Worm (Caenorhabditis elegans) whole organism, L4 larva: ENCODE results near the gene ntp-1.
A peak's percentile ranks its signal among the peaks of the same experiment; 100 is the strongest.

ENCODE experiments used
- F26F4.8 ChIP-seq: fragments of 200-800 bp; sonication (Bioruptor generic); conservative IDR thresholded peaks from 2 replicates; pipeline ENCODE4 v1.3.6; 2022; ENCODE audit warnings: missing genetic modification characterization, missing compliant biosample characterization
- F37D6.2 ChIP-seq: sonication (generic microtip); optimal IDR thresholded peaks from 2 replicates; lab custom pipeline; 2016; ENCODE audit warnings: mild to moderate bottlenecking, missing genetic modification characterization, missing compliant biosample characterization
- F49E8.2 ChIP-seq: sonication (generic microtip); optimal IDR thresholded peaks from 2 replicates; lab custom pipeline; 2016; ENCODE audit warnings: missing compliant biosample characterization, mild to moderate bottlenecking, missing genetic modification characterization, borderline replicate concordance
- Y105C5A.15 ChIP-seq: fragments of 200-800 bp; sonication (Bioruptor generic); IDR thresholded peaks from 2 replicates; pipeline ENCODE4 v1.3.6; 2022; ENCODE audit warnings: missing genetic modification characterization, missing compliant biosample characterization
- Y48G9A.11 ChIP-seq: fragments of 200-800 bp; sonication (Bioruptor generic); IDR thresholded peaks from 2 replicates; pipeline ENCODE4 v1.3.6; 2022; ENCODE audit warnings: missing genetic modification reagents, missing genetic modification characterization, missing compliant biosample characterization
- Y75B8A.6 ChIP-seq: fragments of 200-800 bp; sonication (Bioruptor generic); IDR thresholded peaks from 2 replicates; pipeline ENCODE4 v1.3.6; 2022; ENCODE audit warnings: missing genetic modification reagents, missing genetic modification characterization, missing compliant biosample characterization
- ZK337.2 ChIP-seq: fragments of 200-800 bp; sonication (Bioruptor generic); IDR thresholded peaks from 2 replicates; pipeline ENCODE4 v1.3.6; 2022; ENCODE audit warnings: missing genetic modification reagents, missing genetic modification characterization, missing compliant biosample characterization
- attf-4 ChIP-seq: sonication (generic microtip); optimal IDR thresholded peaks from 3 replicates; lab custom pipeline; 2017; ENCODE audit warnings: missing biosample characterization, missing genetic modification characterization
- ceh-20 ChIP-seq: fragments of 200-800 bp; sonication (Bioruptor generic); IDR thresholded peaks from 2 replicates; pipeline ENCODE4 v1.3.6; 2022; ENCODE audit warnings: missing genetic modification reagents, missing genetic modification characterization, missing compliant biosample characterization
- ceh-28 ChIP-seq: fragments of 150-350 bp; optimal IDR thresholded peaks from 2 replicates; lab custom pipeline; 2014; ENCODE audit warnings: missing biosample characterization, missing genetic modification reagents, missing genetic modification characterization
- ceh-32 ChIP-seq: sonication (generic microtip); optimal IDR thresholded peaks from 2 replicates; lab custom pipeline; 2016; ENCODE audit warnings: mild to moderate bottlenecking, missing genetic modification characterization, missing compliant biosample characterization; ENCODE audit not compliant: poor library complexity
- ceh-62 ChIP-seq: sonication (generic microtip); optimal IDR thresholded peaks from 2 replicates; lab custom pipeline; 2017; ENCODE audit warnings: missing biosample characterization, missing genetic modification characterization
- ceh-82 ChIP-seq: sonication (generic microtip); optimal IDR thresholded peaks from 2 replicates; lab custom pipeline; 2017; ENCODE audit warnings: missing biosample characterization, missing genetic modification characterization
- cey-2 ChIP-seq: sonication (generic microtip); optimal IDR thresholded peaks from 3 replicates; lab custom pipeline; 2017; ENCODE audit warnings: missing genetic modification characterization, mild to moderate bottlenecking, missing compliant biosample characterization, antibody characterized with exemption, borderline replicate concordance; ENCODE audit not compliant: insufficient read depth
- daf-12 ChIP-seq: fragments of 150-350 bp; optimal IDR thresholded peaks from 2 replicates; lab custom pipeline; 2014; ENCODE audit warnings: missing biosample characterization, missing genetic modification reagents, missing genetic modification characterization
- daf-16 ChIP-seq, 3 experiments: sonication (generic microtip); optimal IDR thresholded peaks; 2 replicates each; lab custom pipeline; 2016 to 2017; ENCODE audit warnings: missing genetic modification characterization in 3 of 3, missing genetic modification reagents in 3 of 3, mild to moderate bottlenecking in 2 of 3, missing compliant biosample characterization in 2 of 3, missing biosample characterization in 1 of 3, moderate library complexity in 1 of 3
- daf-8 ChIP-seq: fragments of 200-800 bp; sonication (Bioruptor generic); IDR thresholded peaks from 2 replicates; pipeline ENCODE4 v1.3.6; 2022; ENCODE audit warnings: missing genetic modification characterization, missing compliant biosample characterization
- dmd-8 ChIP-seq: fragments of 200-800 bp; sonication (Bioruptor generic); IDR thresholded peaks from 2 replicates; pipeline ENCODE4 v1.3.6; 2022; ENCODE audit warnings: missing genetic modification characterization, missing compliant biosample characterization
- dmd-9 ChIP-seq: fragments of 200-800 bp; sonication (Bioruptor generic); IDR thresholded peaks from 2 replicates; pipeline ENCODE4 v1.3.6; 2022; ENCODE audit warnings: missing genetic modification reagents, missing genetic modification characterization, missing compliant biosample characterization
- dpl-1 ChIP-seq: fragments of 150-350 bp; optimal IDR thresholded peaks from 2 replicates; lab custom pipeline; 2014; ENCODE audit warnings: missing biosample characterization, missing genetic modification reagents, missing genetic modification characterization
- dve-1 ChIP-seq: sonication (generic microtip); optimal IDR thresholded peaks from 2 replicates; lab custom pipeline; 2017; ENCODE audit warnings: antibody characterized with exemption, mild to moderate bottlenecking, missing genetic modification characterization, missing compliant biosample characterization; ENCODE audit not compliant: insufficient read depth
- egl-27 ChIP-seq: sonication (generic microtip); optimal IDR thresholded peaks from 3 replicates; lab custom pipeline; 2017; ENCODE audit warnings: missing biosample characterization, missing genetic modification reagents, missing genetic modification characterization
- fkh-10 ChIP-seq: fragments of 150-350 bp; optimal IDR thresholded peaks from 2 replicates; lab custom pipeline; 2014; ENCODE audit warnings: missing biosample characterization, missing genetic modification reagents, missing genetic modification characterization
- fos-1 ChIP-seq: fragments of 150-350 bp; optimal IDR thresholded peaks from 2 replicates; lab custom pipeline; 2014; ENCODE audit warnings: missing biosample characterization, missing genetic modification characterization
- gei-8 ChIP-seq: fragments of 200-800 bp; sonication (Bioruptor generic); optimal IDR thresholded peaks from 2 replicates; lab custom pipeline; 2018; ENCODE audit warnings: mild to moderate bottlenecking, missing genetic modification characterization, missing compliant biosample characterization
- hif-1 ChIP-seq, 2 experiments: sonication (generic microtip); optimal IDR thresholded peaks; 2 replicates each; lab custom pipeline; 2016 to 2017; ENCODE audit warnings: missing compliant biosample characterization in 2 of 2, missing genetic modification characterization in 2 of 2, missing genetic modification reagents in 2 of 2, missing genotype in 2 of 2, mild to moderate bottlenecking in 1 of 2
- hlh-30 ChIP-seq: sonication (generic microtip); optimal IDR thresholded peaks from 2 replicates; lab custom pipeline; 2017; ENCODE audit warnings: antibody characterized with exemption, mild to moderate bottlenecking, missing genetic modification characterization, missing compliant biosample characterization; ENCODE audit not compliant: insufficient read depth
- lim-7 ChIP-seq: fragments of 200-800 bp; sonication (Bioruptor generic); IDR thresholded peaks from 2 replicates; pipeline ENCODE4 v1.3.6; 2022; ENCODE audit warnings: missing genetic modification characterization, missing compliant biosample characterization
- lin-1 ChIP-seq: fragments of 200-800 bp; sonication (Bioruptor generic); IDR thresholded peaks from 2 replicates; pipeline ENCODE4 v1.3.6; 2022; ENCODE audit warnings: missing genetic modification reagents, missing genetic modification characterization, missing compliant biosample characterization
- lin-29 ChIP-seq: fragments of 200-800 bp; sonication (Bioruptor generic); IDR thresholded peaks from 2 replicates; pipeline ENCODE4 v1.3.6; 2022; ENCODE audit warnings: missing genetic modification reagents, missing genetic modification characterization, missing compliant biosample characterization
- lin-38 ChIP-seq: fragments of 200-800 bp; sonication (Bioruptor generic); IDR thresholded peaks from 2 replicates; pipeline ENCODE4 v1.3.6; 2022; ENCODE audit warnings: missing genetic modification reagents, missing genetic modification characterization, missing compliant biosample characterization
- lin-39 ChIP-seq: fragments of 150-350 bp; optimal IDR thresholded peaks from 2 replicates; lab custom pipeline; 2014; ENCODE audit warnings: missing biosample characterization, missing genetic modification reagents, missing genetic modification characterization
- madf-5 ChIP-seq, 2 experiments: fragments of 200-800 bp; sonication (Bioruptor generic); IDR thresholded peaks; 2 replicates each; pipeline ENCODE4 v1.3.6; 2022; ENCODE audit warnings: missing compliant biosample characterization in 2 of 2, missing genetic modification characterization in 2 of 2
- madf-9 ChIP-seq: fragments of 200-800 bp; sonication (Bioruptor generic); conservative IDR thresholded peaks from 2 replicates; pipeline ENCODE4 v1.3.6; 2022; ENCODE audit warnings: missing genetic modification reagents, missing genetic modification characterization, missing compliant biosample characterization
- nhr-11 ChIP-seq: fragments of 150-350 bp; optimal IDR thresholded peaks from 2 replicates; lab custom pipeline; 2014; ENCODE audit warnings: missing biosample characterization, missing genetic modification characterization
- nhr-41 ChIP-seq: fragments of 200-800 bp; sonication (Bioruptor generic); IDR thresholded peaks from 2 replicates; pipeline ENCODE4 v1.3.6; 2022; ENCODE audit warnings: missing genetic modification reagents, missing genetic modification characterization, missing compliant biosample characterization
- nhr-42 ChIP-seq: fragments of 200-800 bp; sonication (Bioruptor generic); IDR thresholded peaks from 2 replicates; pipeline ENCODE4 v1.3.6; 2022; ENCODE audit warnings: missing genetic modification characterization, missing compliant biosample characterization
- nhr-76 ChIP-seq: fragments of 150-350 bp; optimal IDR thresholded peaks from 2 replicates; lab custom pipeline; 2014; ENCODE audit warnings: missing biosample characterization, missing genetic modification characterization
- saeg-2 ChIP-seq: fragments of 200-800 bp; sonication (Bioruptor generic); IDR thresholded peaks from 2 replicates; pipeline ENCODE4 v1.3.6; 2022; ENCODE audit warnings: missing genetic modification reagents, missing genetic modification characterization, missing compliant biosample characterization
- sdz-12 ChIP-seq: fragments of 200-800 bp; sonication (Bioruptor generic); optimal IDR thresholded peaks from 2 replicates; lab custom pipeline; 2018; ENCODE audit warnings: mild to moderate bottlenecking, missing genetic modification characterization, missing compliant biosample characterization
- set-16 ChIP-seq: fragments of 200-800 bp; sonication (Bioruptor generic); IDR thresholded peaks from 2 replicates; pipeline ENCODE4 v1.3.6; 2022; ENCODE audit warnings: missing genetic modification reagents, missing genetic modification characterization, missing compliant biosample characterization
- snpc-4 ChIP-seq: fragments of 150-350 bp; optimal IDR thresholded peaks from 2 replicates; lab custom pipeline; 2014; ENCODE audit warnings: missing biosample characterization, missing genetic modification characterization
- spr-1 ChIP-seq: sonication (generic microtip); optimal IDR thresholded peaks from 2 replicates; lab custom pipeline; 2016; ENCODE audit warnings: mild to moderate bottlenecking, missing genetic modification characterization, missing compliant biosample characterization
- spr-3 ChIP-seq: fragments of 200-800 bp; sonication (Bioruptor generic); optimal IDR thresholded peaks from 2 replicates; lab custom pipeline; 2018; ENCODE audit warnings: mild to moderate bottlenecking, missing genetic modification characterization, missing compliant biosample characterization
- unc-39 ChIP-seq: sonication (generic microtip); optimal IDR thresholded peaks from 2 replicates; lab custom pipeline; 2017; ENCODE audit warnings: missing biosample characterization, missing genetic modification characterization
- zag-1 ChIP-seq: fragments of 150-350 bp; optimal IDR thresholded peaks from 2 replicates; lab custom pipeline; 2014; ENCODE audit warnings: missing biosample characterization, missing genetic modification characterization
- zfp-2 ChIP-seq: sonication (generic microtip); optimal IDR thresholded peaks from 2 replicates; lab custom pipeline; 2016; ENCODE audit warnings: mild to moderate bottlenecking, missing genetic modification characterization, missing compliant biosample characterization
- zip-2 ChIP-seq: fragments of 150-350 bp; optimal IDR thresholded peaks from 2 replicates; lab custom pipeline; 2014; ENCODE audit warnings: missing biosample characterization, missing genetic modification characterization
- ztf-11 ChIP-seq: fragments of 150-350 bp; optimal IDR thresholded peaks from 2 replicates; lab custom pipeline; 2014; ENCODE audit warnings: missing biosample characterization, missing genetic modification characterization

Gene ntp-1

ce11 chrIV:7789521-7789949, 5.1 kb downstream of the ntp-1 start, which contains the start of gene imp-3 (continued):
- TF ChIP-seq egl-27 (tag; lab: Kevin White, UChicago) (no peak), ceh-28 (no peak), gei-8 (peak; percentile 36), zfp-2 (no peak), zip-2 (tag; lab: Kevin White, UChicago) (no peak), nhr-76 (tag; lab: Kevin White, UChicago) (no peak), daf-8 (no peak), fos-1 (tag; lab: Kevin White, UChicago) (no peak), Y75B8A.6 (no peak), dpl-1 (GFP tag; lab: Kevin White, UChicago) (no peak), lin-1 (GFP tag; lab: Robert Waterston, UW) (0 out of 2 replicates have a peak, but pooled peaks have one; percentile 47), madf-5 (GFP tag; IDR thresholded peaks at IDR 0.05; lab: Robert Waterston, UW) (peak in 1 of 2 experiments; percentile 76; a peak in 2 of 4 replicates), nhr-11 (tag; lab: Kevin White, UChicago) (no peak), nhr-41 (GFP tag; lab: Robert Waterston, UW) (no peak), snpc-4 (tag; lab: Kevin White, UChicago) (no peak), daf-16 (GFP tag; optimal IDR thresholded peaks at IDR 0.05; lab: Kevin White, UChicago) (peak; percentile 28 to 60), daf-16 (tag; optimal IDR thresholded peaks at IDR 0.05; lab: Kevin White, UChicago) (peak; percentile 88), dmd-9 (GFP tag; lab: Robert Waterston, UW) (no peak), spr-3 (GFP tag; lab: Kevin White, UChicago) (peak; percentile 11), lin-38 (GFP tag; lab: Robert Waterston, UW) (peak; percentile 77), lin-39 (tag; lab: Kevin White, UChicago) (no peak), F49E8.2 (tag; lab: Kevin White, UChicago) (no peak), daf-12 (tag; lab: Kevin White, UChicago) (no peak), hlh-30 (peak; percentile 81)

DNA sequence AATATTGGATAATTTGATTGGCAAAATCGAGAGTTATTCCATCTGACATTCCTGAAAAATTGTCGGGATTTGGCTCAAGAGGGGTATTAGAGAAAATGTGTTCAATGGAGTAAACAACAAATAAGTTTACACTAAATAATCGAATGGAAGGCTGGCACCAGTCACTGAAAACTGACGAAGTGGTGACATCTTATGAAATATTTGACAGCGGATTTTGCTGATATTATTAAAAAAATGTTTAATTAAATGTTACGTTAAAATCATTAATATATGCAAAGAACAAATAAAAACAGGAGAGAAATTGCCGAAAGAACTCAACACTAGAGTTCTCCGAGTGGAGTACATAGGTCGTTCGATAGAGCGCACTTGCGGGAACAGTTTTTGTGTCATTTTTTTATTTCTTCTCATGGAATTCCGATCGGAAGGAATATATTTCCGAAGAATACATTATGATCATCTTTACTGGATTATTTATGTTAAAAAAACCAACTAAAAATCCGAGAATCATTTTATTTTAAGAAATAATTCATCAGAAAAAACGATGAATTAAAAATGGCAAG, 9.0 kb downstream of the ntp-1 start, which contains the start of gene tag-322:
Gene tag-322 (minus strand): TSS at position 51 of the 560 bp plus-strand sequence.
- no peak for TF ChIP-seq saeg-2 (GFP tag; lab: Robert Waterston, UW)
- no peak for TF ChIP-seq lin-29 (GFP tag; lab: Robert Waterston, UW)
- no peak for TF ChIP-seq daf-12 (tag; lab: Kevin White, UChicago)
- no peak for TF ChIP-seq daf-8
- TF ChIP-seq ztf-11: no peak
- no peak for TF ChIP-seq nhr-41 (GFP tag; lab: Robert Waterston, UW)
- TF ChIP-seq sdz-12: no peak
- no peak for TF ChIP-seq Y105C5A.15 (GFP tag; lab: Robert Waterston, UW)
- TF ChIP-seq F37D6.2 (tag; lab: Kevin White, UChicago): peak; percentile 16
- peak in 1 of 2 experiments; percentile 32 for TF ChIP-seq daf-16 (GFP tag; optimal IDR thresholded peaks at IDR 0.05; lab: Kevin White, UChicago)
- TF ChIP-seq daf-16 (tag; optimal IDR thresholded peaks at IDR 0.05; lab: Kevin White, UChicago): peak; percentile 45
- no peak for TF ChIP-seq ceh-32
- no peak for TF ChIP-seq set-16 (GFP tag; lab: Robert Waterston, UW)
- no peak for TF ChIP-seq unc-39 (tag; lab: Kevin White, UChicago)
- TF ChIP-seq dve-1: peak; percentile 70
- TF ChIP-seq ceh-62 (tag; lab: Kevin White, UChicago): no peak
- TF ChIP-seq cey-2 (tag; lab: Kevin White, UChicago): no peak
- TF ChIP-seq lin-1 (GFP tag; lab: Robert Waterston, UW): no peak
- TF ChIP-seq nhr-42 (GFP tag; lab: Robert Waterston, UW): no peak
- peak in 1 of 2 experiments; percentile 4 for TF ChIP-seq hif-1 (tag; optimal IDR thresholded peaks at IDR 0.05; lab: Kevin White, UChicago)
- no peak for TF ChIP-seq ceh-20 (GFP tag; lab: Robert Waterston, UW)
- TF ChIP-seq spr-1 (tag; lab: Kevin White, UChicago): peak; percentile 58
- no peak for TF ChIP-seq attf-4 (tag; lab: Kevin White, UChicago)
- TF ChIP-seq Y48G9A.11: no peak
- no peak for TF ChIP-seq ceh-82 (tag; lab: Kevin White, UChicago)
- TF ChIP-seq fkh-10 (GFP tag; lab: Kevin White, UChicago): no peak
- no peak for TF ChIP-seq lim-7 (GFP tag; lab: Robert Waterston, UW)
- TF ChIP-seq dmd-9 (GFP tag; lab: Robert Waterston, UW): no peak
- TF ChIP-seq F26F4.8: no peak
- no peak for TF ChIP-seq zag-1 (tag; lab: Kevin White, UChicago)
- TF ChIP-seq dmd-8 (GFP tag; lab: Robert Waterston, UW): no peak
- no peak for TF ChIP-seq ZK337.2
- TF ChIP-seq madf-9: no peak
